Worm (Caenorhabditis elegans) whole organism, L4 larva: ENCODE measurements around the gene srz-83.
A peak's percentile ranks its signal among the peaks of the same experiment; 100 is the strongest.

Experiments used
- F10B5.3 ChIP-seq: sonication (generic microtip); optimal IDR thresholded peaks from 2 replicates; lab custom pipeline; 2016; ENCODE audit warnings: mild to moderate bottlenecking, missing genetic modification characterization, missing compliant biosample characterization
- F44E2.7 ChIP-seq: fragments of 200-800 bp; sonication (Bioruptor generic); IDR thresholded peaks from 2 replicates; pipeline ENCODE4 v2.1.2; 2022; ENCODE audit warnings: missing genetic modification characterization, missing compliant biosample characterization
- F49E8.2 ChIP-seq: sonication (generic microtip); optimal IDR thresholded peaks from 2 replicates; lab custom pipeline; 2016; ENCODE audit warnings: missing compliant biosample characterization, mild to moderate bottlenecking, missing genetic modification characterization, borderline replicate concordance
- T26A8.4 ChIP-seq: fragments of 200-800 bp; sonication (Bioruptor generic); IDR thresholded peaks from 2 replicates; pipeline ENCODE4 v1.3.6; 2022; ENCODE audit warnings: missing genetic modification characterization, missing compliant biosample characterization
- Y48G9A.11 ChIP-seq: fragments of 200-800 bp; sonication (Bioruptor generic); IDR thresholded peaks from 2 replicates; pipeline ENCODE4 v1.3.6; 2022; ENCODE audit warnings: missing genetic modification reagents, missing genetic modification characterization, missing compliant biosample characterization
- Y5F2A.4 ChIP-seq: fragments of 200-800 bp; sonication (Bioruptor generic); optimal IDR thresholded peaks from 2 replicates; lab custom pipeline; 2018; ENCODE audit warnings: mild to moderate bottlenecking, missing genetic modification characterization, missing compliant biosample characterization
- aha-1 ChIP-seq: fragments of 150-350 bp; peaks from one replicate; lab custom pipeline; 2014; ENCODE audit warnings: missing biosample characterization, missing genetic modification characterization
- arid-1 ChIP-seq: fragments of 200-800 bp; sonication (Bioruptor generic); conservative IDR thresholded peaks from 2 replicates; pipeline ENCODE4 v1.3.6; 2022; ENCODE audit warnings: missing genetic modification reagents, missing genetic modification characterization, missing compliant biosample characterization
- attf-4 ChIP-seq: sonication (generic microtip); optimal IDR thresholded peaks from 3 replicates; lab custom pipeline; 2017; ENCODE audit warnings: missing biosample characterization, missing genetic modification characterization
- ceh-62 ChIP-seq: sonication (generic microtip); optimal IDR thresholded peaks from 2 replicates; lab custom pipeline; 2017; ENCODE audit warnings: missing biosample characterization, missing genetic modification characterization
- ceh-82 ChIP-seq: sonication (generic microtip); optimal IDR thresholded peaks from 2 replicates; lab custom pipeline; 2017; ENCODE audit warnings: missing biosample characterization, missing genetic modification characterization
- ces-1 ChIP-seq: fragments of 150-350 bp; sonication (generic microtip); optimal IDR thresholded peaks from 4 replicates; lab custom pipeline; 2014; ENCODE audit warnings: missing biosample characterization, missing genetic modification reagents, missing genetic modification characterization
- cey-2 ChIP-seq: sonication (generic microtip); optimal IDR thresholded peaks from 3 replicates; lab custom pipeline; 2017; ENCODE audit warnings: missing genetic modification characterization, mild to moderate bottlenecking, missing compliant biosample characterization, antibody characterized with exemption, borderline replicate concordance; ENCODE audit not compliant: insufficient read depth
- ctbp-1 ChIP-seq: fragments of 200-800 bp; sonication (Bioruptor generic); IDR thresholded peaks from 2 replicates; pipeline ENCODE4 v1.3.6; 2022; ENCODE audit warnings: missing genetic modification reagents, missing genetic modification characterization, missing compliant biosample characterization
- daf-16 ChIP-seq, 3 experiments: sonication (generic microtip); optimal IDR thresholded peaks; 2 replicates each; lab custom pipeline; 2016 to 2017; ENCODE audit warnings: missing genetic modification characterization in 3 of 3, missing genetic modification reagents in 3 of 3, mild to moderate bottlenecking in 2 of 3, missing compliant biosample characterization in 2 of 3, missing biosample characterization in 1 of 3, moderate library complexity in 1 of 3
- daf-8 ChIP-seq: fragments of 200-800 bp; sonication (Bioruptor generic); IDR thresholded peaks from 2 replicates; pipeline ENCODE4 v1.3.6; 2022; ENCODE audit warnings: missing genetic modification characterization, missing compliant biosample characterization
- dmd-6 ChIP-seq: fragments of 200-800 bp; sonication (Bioruptor generic); IDR thresholded peaks from 2 replicates; pipeline ENCODE4 v1.3.6; 2022; ENCODE audit warnings: missing genetic modification reagents, missing genetic modification characterization, missing compliant biosample characterization
- dpl-1 ChIP-seq: fragments of 150-350 bp; optimal IDR thresholded peaks from 2 replicates; lab custom pipeline; 2014; ENCODE audit warnings: missing biosample characterization, missing genetic modification reagents, missing genetic modification characterization
- egl-43 ChIP-seq: fragments of 200-800 bp; sonication (Bioruptor generic); IDR thresholded peaks from 2 replicates; pipeline ENCODE4 v1.3.6; 2022; ENCODE audit warnings: missing genetic modification reagents, missing genetic modification characterization, missing compliant biosample characterization
- fkh-10 ChIP-seq: fragments of 150-350 bp; optimal IDR thresholded peaks from 2 replicates; lab custom pipeline; 2014; ENCODE audit warnings: missing biosample characterization, missing genetic modification reagents, missing genetic modification characterization
- fos-1 ChIP-seq: fragments of 150-350 bp; optimal IDR thresholded peaks from 2 replicates; lab custom pipeline; 2014; ENCODE audit warnings: missing biosample characterization, missing genetic modification characterization
- gei-8 ChIP-seq: fragments of 200-800 bp; sonication (Bioruptor generic); optimal IDR thresholded peaks from 2 replicates; lab custom pipeline; 2018; ENCODE audit warnings: mild to moderate bottlenecking, missing genetic modification characterization, missing compliant biosample characterization
- hlh-30 ChIP-seq: sonication (generic microtip); optimal IDR thresholded peaks from 2 replicates; lab custom pipeline; 2017; ENCODE audit warnings: antibody characterized with exemption, mild to moderate bottlenecking, missing genetic modification characterization, missing compliant biosample characterization; ENCODE audit not compliant: insufficient read depth
- hmg-1.1 ChIP-seq: fragments of 200-800 bp; sonication (Bioruptor generic); IDR thresholded peaks from 2 replicates; pipeline ENCODE4 v1.3.6; 2022; ENCODE audit warnings: missing genetic modification reagents, missing genetic modification characterization, missing compliant biosample characterization
- lin-39 ChIP-seq: fragments of 150-350 bp; optimal IDR thresholded peaks from 2 replicates; lab custom pipeline; 2014; ENCODE audit warnings: missing biosample characterization, missing genetic modification reagents, missing genetic modification characterization
- lsy-2 ChIP-seq, 2 experiments: fragments of 150-350 bp in 1 of 2; sonication (generic microtip) in 1 of 2; optimal IDR thresholded peaks; 2 replicates each; lab custom pipeline; 2014 to 2017; ENCODE audit warnings: missing biosample characterization in 2 of 2, missing genetic modification characterization in 2 of 2
- mdt-29 ChIP-seq: fragments of 200-800 bp; sonication (Bioruptor generic); IDR thresholded peaks from 2 replicates; pipeline ENCODE4 v1.3.6; 2022; ENCODE audit warnings: missing genetic modification reagents, missing genetic modification characterization, missing compliant biosample characterization
- mxl-2 ChIP-seq: fragments of 200-800 bp; sonication (Bioruptor generic); conservative IDR thresholded peaks from 2 replicates; pipeline ENCODE4 v1.3.6; 2022; ENCODE audit warnings: missing genetic modification reagents, missing genetic modification characterization, missing compliant biosample characterization
- mxl-3 ChIP-seq: fragments of 200-800 bp; sonication (Bioruptor generic); optimal IDR thresholded peaks from 2 replicates; lab custom pipeline; 2018; ENCODE audit warnings: mild to moderate bottlenecking, missing genetic modification characterization, missing compliant biosample characterization
- nhr-10 ChIP-seq: fragments of 150-350 bp; optimal IDR thresholded peaks from 2 replicates; lab custom pipeline; 2014; ENCODE audit warnings: missing biosample characterization, missing genetic modification characterization
- nhr-11 ChIP-seq: fragments of 150-350 bp; optimal IDR thresholded peaks from 2 replicates; lab custom pipeline; 2014; ENCODE audit warnings: missing biosample characterization, missing genetic modification characterization
- nhr-111 ChIP-seq: fragments of 200-800 bp; sonication (Bioruptor generic); optimal IDR thresholded peaks from 2 replicates; lab custom pipeline; 2018; ENCODE audit warnings: mild to moderate bottlenecking, missing genetic modification characterization, missing compliant biosample characterization
- nhr-25 ChIP-seq: sonication (generic microtip); optimal IDR thresholded peaks from 2 replicates; lab custom pipeline; 2017; ENCODE audit warnings: missing genetic modification characterization, mild to moderate bottlenecking, missing compliant biosample characterization, antibody characterized with exemption, moderate library complexity, borderline replicate concordance; ENCODE audit not compliant: insufficient read depth
- nhr-28 ChIP-seq: fragments of 150-350 bp; optimal IDR thresholded peaks from 2 replicates; lab custom pipeline; 2014; ENCODE audit warnings: missing biosample characterization, missing genetic modification characterization
- nhr-77 ChIP-seq: fragments of 150-350 bp; optimal IDR thresholded peaks from 2 replicates; lab custom pipeline; 2014; ENCODE audit warnings: missing biosample characterization, missing genetic modification characterization
- pha-4 ChIP-seq, 2 experiments: fragments of 150-350 bp in 1 of 2; fragments of 200-800 bp in 1 of 2; sonication (Bioruptor generic) in 1 of 2; IDR thresholded peaks in 1 of 2; optimal IDR thresholded peaks in 1 of 2; 2 replicates each; pipeline versions ENCODE4 v1.3.6 to Lab custom; 2014 to 2022; ENCODE audit warnings: missing genetic modification characterization in 2 of 2, missing genetic modification reagents in 2 of 2, missing biosample characterization in 1 of 2, missing compliant biosample characterization in 1 of 2
- rbr-2 ChIP-seq: sonication (generic microtip); optimal IDR thresholded peaks from 2 replicates; lab custom pipeline; 2016; ENCODE audit warnings: missing genotype, missing genetic modification characterization, missing compliant biosample characterization
- skn-1 ChIP-seq: fragments of 150-350 bp; optimal IDR thresholded peaks from 2 replicates; lab custom pipeline; 2014; ENCODE audit warnings: missing biosample characterization, missing genetic modification characterization
- tra-1 ChIP-seq: fragments of 200-800 bp; sonication (Bioruptor generic); IDR thresholded peaks from 2 replicates; pipeline ENCODE4 v1.3.6; 2022; ENCODE audit warnings: missing genetic modification reagents, missing genetic modification characterization, missing compliant biosample characterization
- unc-130 ChIP-seq: sonication (generic microtip); optimal IDR thresholded peaks from 2 replicates; lab custom pipeline; 2016; ENCODE audit warnings: missing genetic modification reagents, missing genetic modification characterization, missing compliant biosample characterization
- unc-39 ChIP-seq: sonication (generic microtip); optimal IDR thresholded peaks from 2 replicates; lab custom pipeline; 2017; ENCODE audit warnings: missing biosample characterization, missing genetic modification characterization
- unc-62 ChIP-seq, 3 experiments: fragments of 150-350 bp in 1 of 3; sonication (generic microtip); optimal IDR thresholded peaks in 2 of 3; peaks in 1 of 3; 1 replicate in 1 of 3; 2 replicates in 2 of 3; lab custom pipeline; 2014 to 2017; ENCODE audit warnings: missing biosample characterization in 3 of 3, missing genetic modification characterization in 3 of 3, missing genetic modification reagents in 3 of 3, missing genotype in 1 of 3
- zfp-2 ChIP-seq: sonication (generic microtip); optimal IDR thresholded peaks from 2 replicates; lab custom pipeline; 2016; ENCODE audit warnings: mild to moderate bottlenecking, missing genetic modification characterization, missing compliant biosample characterization
- zfp-3 ChIP-seq: fragments of 200-800 bp; sonication (Bioruptor generic); conservative IDR thresholded peaks from 2 replicates; pipeline ENCODE4 v1.3.6; 2022; ENCODE audit warnings: missing genetic modification reagents, missing genetic modification characterization, missing compliant biosample characterization
- zip-11 ChIP-seq: fragments of 200-800 bp; sonication (Bioruptor generic); IDR thresholded peaks from 2 replicates; pipeline ENCODE4 v1.3.6; 2022; ENCODE audit warnings: missing genetic modification characterization, missing compliant biosample characterization
- ztf-7 ChIP-seq: fragments of 150-350 bp; optimal IDR thresholded peaks from 2 replicates; lab custom pipeline; 2014; ENCODE audit warnings: missing biosample characterization, missing genetic modification characterization

The srz-83 gene

ce11 chrIV:3519352-3519751, 15.1 kb downstream of the srz-83 start (continued):
- TF ChIP-seq daf-16 (GFP tag; optimal IDR thresholded peaks at IDR 0.05; lab: Kevin White, UChicago) (no peak), daf-16 (tag; optimal IDR thresholded peaks at IDR 0.05; lab: Kevin White, UChicago) (no peak), cey-2 (tag; lab: Kevin White, UChicago) (no peak), lsy-2 (tag; optimal IDR thresholded peaks at IDR 0.05; lab: Kevin White, UChicago) (peak in 1 of 2 experiments; percentile 49), dpl-1 (GFP tag; lab: Kevin White, UChicago) (peak; percentile 17), attf-4 (tag; lab: Kevin White, UChicago) (no peak), rbr-2 (tag; lab: Kevin White, UChicago) (peak; percentile 36), nhr-10 (tag; lab: Kevin White, UChicago) (no peak), ztf-7 (tag; lab: Kevin White, UChicago) (no peak), gei-8 (GFP tag; lab: Kevin White, UChicago) (no peak), ceh-62 (tag; lab: Kevin White, UChicago) (no peak), pha-4 (GFP tag; IDR thresholded peaks at IDR 0.05; lab: Robert Waterston, UW) (no peak), pha-4 (tag; optimal IDR thresholded peaks at IDR 0.05; lab: Kevin White, UChicago) (no peak), ceh-82 (tag; lab: Kevin White, UChicago) (no peak), lin-39 (tag; lab: Kevin White, UChicago) (no peak), egl-43 (GFP tag; lab: Robert Waterston, UW) (no peak), hlh-30 (tag; lab: Kevin White, UChicago) (peak; percentile 11), daf-8 (GFP tag; lab: Robert Waterston, UW) (no peak), nhr-77 (tag; lab: Kevin White, UChicago) (no peak), F44E2.7 (GFP tag; lab: Robert Waterston, UW) (no peak), unc-130 (GFP tag; lab: Kevin White, UChicago) (no peak), Y5F2A.4 (GFP tag; lab: Kevin White, UChicago) (no peak), zfp-3 (GFP tag; lab: Robert Waterston, UW) (no peak), mdt-29 (GFP tag; lab: Robert Waterston, UW) (no peak), aha-1 (tag; lab: Kevin White, UChicago) (peak; percentile 63), nhr-25 (tag; lab: Kevin White, UChicago) (no peak), mxl-2 (GFP tag; lab: Robert Waterston, UW) (no peak), dmd-6 (GFP tag; lab: Robert Waterston, UW) (no peak)

- TF ChIP-seq daf-16 (GFP tag; optimal IDR thresholded peaks at IDR 0.05; lab: Kevin White, UChicago) (no peak), daf-16 (tag; optimal IDR thresholded peaks at IDR 0.05; lab: Kevin White, UChicago) (no peak), unc-130 (GFP tag; lab: Kevin White, UChicago) (no peak), fos-1 (tag; lab: Kevin White, UChicago) (no peak), lsy-2 (tag; optimal IDR thresholded peaks at IDR 0.05; lab: Kevin White, UChicago) (peak in 1 of 2 experiments; percentile 30), ctbp-1 (no peak), unc-39 (no peak), nhr-11 (tag; lab: Kevin White, UChicago) (peak; percentile 44), mxl-3 (GFP tag; lab: Kevin White, UChicago) (no peak), ces-1 (no peak)
These were observed 16.1 kb downstream of the srz-83 start for ce11 chrIV:3520374-3520773.

DNA sequence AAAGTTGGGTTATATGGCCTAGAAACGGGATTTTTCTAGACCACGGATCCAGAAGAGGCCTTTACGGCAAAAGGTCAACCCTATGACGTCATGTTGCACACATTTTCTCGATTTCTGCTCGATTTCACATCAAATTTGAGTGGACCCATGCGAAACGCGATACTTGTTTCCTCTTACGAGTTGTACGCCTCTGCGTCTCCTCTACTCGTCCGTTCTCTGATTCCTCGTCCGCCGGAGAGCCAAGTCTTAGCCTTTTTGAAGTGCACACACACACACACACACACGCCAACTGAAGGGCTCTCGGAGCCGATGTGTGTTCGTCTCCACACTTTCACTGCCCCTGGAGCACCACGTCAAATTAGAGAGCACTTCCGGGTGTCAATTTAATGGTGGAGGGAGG, 16.7 kb downstream of the srz-83 start:
- TF ChIP-seq tra-1 (no peak), T26A8.4 (no peak), zfp-2 (tag; lab: Kevin White, UChicago) (no peak), skn-1 (tag; lab: Kevin White, UChicago) (no peak), hmg-1.1 (GFP tag; lab: Robert Waterston, UW) (0 out of 2 replicates have a peak, but pooled peaks have one; percentile 8), aha-1 (tag; lab: Kevin White, UChicago) (peak; percentile 29), F10B5.3 (tag; lab: Kevin White, UChicago) (no peak), nhr-111 (GFP tag; lab: Kevin White, UChicago) (no peak), F44E2.7 (GFP tag; lab: Robert Waterston, UW) (no peak), nhr-28 (tag; lab: Kevin White, UChicago) (no peak), mdt-29 (GFP tag; lab: Robert Waterston, UW) (no peak), dpl-1 (GFP tag; lab: Kevin White, UChicago) (no peak), rbr-2 (tag; lab: Kevin White, UChicago) (peak; percentile 22), Y48G9A.11 (GFP tag; lab: Robert Waterston, UW) (no peak), fkh-10 (GFP tag; lab: Kevin White, UChicago) (peak; percentile 67), F49E8.2 (tag; lab: Kevin White, UChicago) (no peak), unc-62 (GFP tag; optimal IDR thresholded peaks at IDR 0.05 in 1 of 2; lab: Kevin White, UChicago) (peak in 1 of 2 experiments; percentile 53), unc-62 (tag; optimal IDR thresholded peaks at IDR 0.05; lab: Kevin White, UChicago) (no peak), arid-1 (GFP tag; lab: Robert Waterston, UW) (no peak), zip-11 (GFP tag; lab: Robert Waterston, UW) (no peak)
